Fruit fly (Drosophila melanogaster): ENCODE results near the gene CG31373.

dm6 chr3R:10664942-10665341, 44.2 kb downstream of the CG31373 start:
- no peak for TF ChIP-seq psq (optimal IDR thresholded peaks at IDR 0.05)
- TF ChIP-seq h (optimal IDR thresholded peaks at IDR 0.05): no peak
- TF ChIP-seq insv (optimal IDR thresholded peaks at IDR 0.05): no peak
- no peak for TF ChIP-seq Myc (optimal IDR thresholded peaks at IDR 0.05)

Measured in Kc167 (cell line).